Worm (Caenorhabditis elegans) whole organism, L2 larva: ENCODE data around the gene Y54G11A.7.

Experiments
- C34F6.9 ChIP-seq: fragments of 150-350 bp; optimal IDR thresholded peaks from 2 replicates; lab custom pipeline; 2014; ENCODE audit warnings: missing biosample characterization, missing genetic modification characterization
- R02D3.7 ChIP-seq: fragments of 150-350 bp; optimal IDR thresholded peaks from 2 replicates; lab custom pipeline; 2014; ENCODE audit warnings: missing biosample characterization, missing genetic modification characterization
- Y55F3AM.14 ChIP-seq: fragments of 200-800 bp; sonication (Bioruptor generic); optimal IDR thresholded peaks from 2 replicates; lab custom pipeline; 2018; ENCODE audit warnings: mild to moderate bottlenecking, missing genetic modification characterization, missing compliant biosample characterization
- ZK546.5 ChIP-seq: sonication (generic microtip); optimal IDR thresholded peaks from 2 replicates; lab custom pipeline; 2017; ENCODE audit warnings: missing biosample characterization, missing genetic modification characterization
- alr-1 ChIP-seq: fragments of 150-350 bp; optimal IDR thresholded peaks from 2 replicates; lab custom pipeline; 2014; ENCODE audit warnings: missing biosample characterization, missing genetic modification characterization
- aly-2 ChIP-seq: fragments of 150-350 bp; optimal IDR thresholded peaks from 2 replicates; lab custom pipeline; 2014; ENCODE audit warnings: missing biosample characterization, missing genetic modification characterization
- ama-1 ChIP-seq: fragments of 150-350 bp; optimal IDR thresholded peaks from 2 replicates; lab custom pipeline; 2018; ENCODE audit warnings: inconsistent platforms
- blmp-1 ChIP-seq: sonication (generic microtip); optimal IDR thresholded peaks from 2 replicates; lab custom pipeline; 2017; ENCODE audit warnings: missing genetic modification characterization, mild to moderate bottlenecking, missing compliant biosample characterization, antibody characterized with exemption, moderate library complexity; ENCODE audit not compliant: insufficient read depth
- crh-2 ChIP-seq: sonication (generic microtip); optimal IDR thresholded peaks from 2 replicates; lab custom pipeline; 2017; ENCODE audit warnings: missing biosample characterization, missing genetic modification characterization
- dmd-4 ChIP-seq: sonication (generic microtip); optimal IDR thresholded peaks from 2 replicates; lab custom pipeline; 2017; ENCODE audit warnings: missing biosample characterization, missing genetic modification characterization
- fos-1 ChIP-seq: fragments of 150-350 bp; optimal IDR thresholded peaks from 2 replicates; lab custom pipeline; 2014; ENCODE audit warnings: missing biosample characterization, missing genetic modification characterization
- lin-11 ChIP-seq: fragments of 150-350 bp; sonication (generic microtip); optimal IDR thresholded peaks from 2 replicates; lab custom pipeline; 2014; ENCODE audit warnings: missing biosample characterization, missing genetic modification characterization, inconsistent platforms, mixed read lengths
- lin-13 ChIP-seq: fragments of 150-350 bp; optimal IDR thresholded peaks from 2 replicates; lab custom pipeline; 2014; ENCODE audit warnings: missing biosample characterization, missing genetic modification reagents, missing genetic modification characterization
- lin-39 ChIP-seq: fragments of 150-350 bp; optimal IDR thresholded peaks from 2 replicates; lab custom pipeline; 2014; ENCODE audit warnings: missing biosample characterization, missing genetic modification reagents, missing genetic modification characterization
- lsy-2 ChIP-seq, 2 experiments: fragments of 150-350 bp in 1 of 2; sonication (generic microtip) in 1 of 2; optimal IDR thresholded peaks; 2 replicates each; lab custom pipeline; 2014 to 2017; ENCODE audit warnings: missing biosample characterization in 2 of 2, missing genetic modification characterization in 2 of 2
- mab-5 ChIP-seq: fragments of 150-350 bp; optimal IDR thresholded peaks from 2 replicates; lab custom pipeline; 2014; ENCODE audit warnings: missing biosample characterization, missing genetic modification characterization
- mdl-1 ChIP-seq, 2 experiments: fragments of 150-350 bp in 1 of 2; sonication (generic microtip) in 1 of 2; optimal IDR thresholded peaks; 2 replicates each; lab custom pipeline; 2017; ENCODE audit warnings: missing biosample characterization in 2 of 2, missing genetic modification characterization in 2 of 2
- nhr-10 ChIP-seq: sonication (generic microtip); optimal IDR thresholded peaks from 2 replicates; lab custom pipeline; 2017; ENCODE audit warnings: missing biosample characterization, missing genetic modification characterization
- nhr-11 ChIP-seq: fragments of 150-350 bp; optimal IDR thresholded peaks from 2 replicates; lab custom pipeline; 2014; ENCODE audit warnings: missing biosample characterization, missing genetic modification characterization
- nhr-12 ChIP-seq: fragments of 150-350 bp; optimal IDR thresholded peaks from 2 replicates; lab custom pipeline; 2014; ENCODE audit warnings: missing biosample characterization, missing genetic modification characterization
- nhr-21 ChIP-seq: fragments of 150-350 bp; optimal IDR thresholded peaks from 2 replicates; lab custom pipeline; 2014; ENCODE audit warnings: missing biosample characterization, missing genetic modification characterization
- nhr-23 ChIP-seq: fragments of 150-350 bp; optimal IDR thresholded peaks from 2 replicates; lab custom pipeline; 2014; ENCODE audit warnings: missing biosample characterization, missing genetic modification reagents, missing genetic modification characterization
- nhr-25 ChIP-seq: fragments of 150-350 bp; sonication (generic microtip); optimal IDR thresholded peaks from 3 replicates; lab custom pipeline; 2014; ENCODE audit warnings: missing biosample characterization, missing genetic modification characterization
- nhr-6 ChIP-seq: fragments of 150-350 bp; optimal IDR thresholded peaks from 2 replicates; lab custom pipeline; 2014; ENCODE audit warnings: missing biosample characterization, missing genetic modification characterization
- nhr-77 ChIP-seq: fragments of 150-350 bp; optimal IDR thresholded peaks from 2 replicates; lab custom pipeline; 2014; ENCODE audit warnings: missing biosample characterization, missing genetic modification characterization
- peb-1 ChIP-seq: fragments of 150-350 bp; optimal IDR thresholded peaks from 2 replicates; lab custom pipeline; 2014; ENCODE audit warnings: missing biosample characterization, missing genetic modification characterization
- sem-4 ChIP-seq: fragments of 150-350 bp; optimal IDR thresholded peaks from 2 replicates; lab custom pipeline; 2014; ENCODE audit warnings: missing biosample characterization, missing genetic modification reagents, missing genetic modification characterization
- skn-1 ChIP-seq: sonication (generic microtip); optimal IDR thresholded peaks from 2 replicates; lab custom pipeline; 2017; ENCODE audit warnings: missing biosample characterization, missing genetic modification characterization
- sma-3 ChIP-seq: sonication (generic microtip); optimal IDR thresholded peaks from 2 replicates; lab custom pipeline; 2016; ENCODE audit warnings: missing genetic modification reagents, missing genetic modification characterization, missing compliant biosample characterization
- snpc-4 ChIP-seq: fragments of 150-350 bp; optimal IDR thresholded peaks from 2 replicates; lab custom pipeline; 2014; ENCODE audit warnings: missing biosample characterization, missing genetic modification characterization
- unc-39 ChIP-seq: fragments of 150-350 bp; optimal IDR thresholded peaks from 2 replicates; lab custom pipeline; 2014; ENCODE audit warnings: missing biosample characterization, missing genetic modification characterization
- unc-55 ChIP-seq: fragments of 150-350 bp; sonication (generic microtip); optimal IDR thresholded peaks from 3 replicates; lab custom pipeline; 2014; ENCODE audit warnings: missing biosample characterization, missing genetic modification reagents, missing genetic modification characterization
- unc-62 ChIP-seq: fragments of 150-350 bp; optimal IDR thresholded peaks from 2 replicates; lab custom pipeline; 2014; ENCODE audit warnings: missing biosample characterization, missing genetic modification reagents, missing genetic modification characterization
- zag-1 ChIP-seq: fragments of 150-350 bp; optimal IDR thresholded peaks from 2 replicates; lab custom pipeline; 2014; ENCODE audit warnings: missing biosample characterization, missing genetic modification characterization
- ztf-1 ChIP-seq: fragments of 200-800 bp; sonication (Bioruptor generic); conservative IDR thresholded peaks from 2 replicates; pipeline ENCODE4 v1.3.6; 2022; ENCODE audit warnings: missing genetic modification characterization, missing compliant biosample characterization
- ztf-4 ChIP-seq: fragments of 150-350 bp; optimal IDR thresholded peaks from 2 replicates; lab custom pipeline; 2014; ENCODE audit warnings: missing biosample characterization, missing genetic modification characterization

Gene Y54G11A.7

ce11 chrII:14269142-14269593 is 27.9 kb upstream of the Y54G11A.7 start, which contains the start of gene Y54G11A.1:
Y54G11A.1 (minus strand) TSS chrII:14269192.
- TF ChIP-seq nhr-6 (tag; lab: Kevin White, UChicago), result no peak
- no peak for TF ChIP-seq zag-1
- TF ChIP-seq alr-1, result no peak
- TF ChIP-seq nhr-11 (tag; lab: Kevin White, UChicago), result no peak
- TF ChIP-seq nhr-12 (tag; lab: Kevin White, UChicago), result no peak
- TF ChIP-seq mdl-1 (tag; optimal IDR thresholded peaks at IDR 0.05; lab: Kevin White, UChicago), result no peak
- TF ChIP-seq C34F6.9 (tag; lab: Kevin White, UChicago), result no peak
- TF ChIP-seq blmp-1 (tag; lab: Kevin White, UChicago), result no peak
- TF ChIP-seq mab-5 (tag; lab: Kevin White, UChicago), result no peak
- no peak for TF ChIP-seq ztf-4 (tag; lab: Kevin White, UChicago)
- no peak for TF ChIP-seq lin-39 (tag; lab: Kevin White, UChicago)
- no peak for TF ChIP-seq aly-2
- no peak for TF ChIP-seq sma-3 (GFP tag; lab: Kevin White, UChicago)
- no peak for TF ChIP-seq Y55F3AM.14
- no peak for TF ChIP-seq nhr-25
- no peak for TF ChIP-seq nhr-10
- no peak for TF ChIP-seq nhr-77

- no peak for TF ChIP-seq Y55F3AM.14
- TF ChIP-seq alr-1, result no peak
- TF ChIP-seq lin-39 (tag; lab: Kevin White, UChicago), result no peak
- no peak for TF ChIP-seq nhr-12 (tag; lab: Kevin White, UChicago)
- no peak for TF ChIP-seq dmd-4 (tag; lab: Kevin White, UChicago)
- no peak for TF ChIP-seq mdl-1 (tag; optimal IDR thresholded peaks at IDR 0.05; lab: Kevin White, UChicago)
- no peak for TF ChIP-seq snpc-4 (tag; lab: Kevin White, UChicago)
- TF ChIP-seq lsy-2 (tag; optimal IDR thresholded peaks at IDR 0.05; lab: Kevin White, UChicago), result no peak
- no peak for TF ChIP-seq ztf-4 (tag; lab: Kevin White, UChicago)
- TF ChIP-seq unc-55 (GFP tag; lab: Kevin White, UChicago), result no peak
- TF ChIP-seq mab-5 (tag; lab: Kevin White, UChicago), result no peak
- TF ChIP-seq blmp-1 (tag; lab: Kevin White, UChicago), result no peak
- TF ChIP-seq fos-1 (tag; lab: Kevin White, UChicago), result no peak
- TF ChIP-seq ama-1 (lab: Kevin White, UChicago), result no peak
- TF ChIP-seq ZK546.5, result no peak
- TF ChIP-seq unc-62 (GFP tag; lab: Kevin White, UChicago), result no peak
- no peak for TF ChIP-seq skn-1
- no peak for TF ChIP-seq R02D3.7 (tag; lab: Kevin White, UChicago)
Observed at ce11 chrII:14269839-14270238, 27.3 kb upstream of the Y54G11A.7 start.

ce11 chrII:14276409-14276808 is 20.7 kb upstream of the Y54G11A.7 start, which contains the start of gene Y54G11A.3:
Y54G11A.3 (plus strand) TSS chrII:14276621.
- TF ChIP-seq alr-1 (no peak), blmp-1 (tag; lab: Kevin White, UChicago) (no peak), ama-1 (lab: Kevin White, UChicago) (no peak), nhr-10 (no peak), sem-4 (no peak), lin-11 (tag; lab: Kevin White, UChicago) (no peak), lsy-2 (tag; optimal IDR thresholded peaks at IDR 0.05; lab: Kevin White, UChicago) (no peak), unc-62 (GFP tag; lab: Kevin White, UChicago) (no peak), crh-2 (tag; lab: Kevin White, UChicago) (no peak), peb-1 (tag; lab: Kevin White, UChicago) (no peak)

- TF ChIP-seq skn-1 (no peak), alr-1 (no peak), unc-62 (GFP tag; lab: Kevin White, UChicago) (no peak), zag-1 (no peak), dmd-4 (tag; lab: Kevin White, UChicago) (no peak), R02D3.7 (tag; lab: Kevin White, UChicago) (no peak), nhr-77 (no peak), lin-13 (GFP tag; lab: Kevin White, UChicago) (no peak), ztf-1 (no peak), snpc-4 (tag; lab: Kevin White, UChicago) (no peak)
Observed at ce11 chrII:14287277-14287676, 9.8 kb upstream of the Y54G11A.7 start, which contains the start of gene srh-41. srh-41 (minus strand) TSS chrII:14287377.

- TF ChIP-seq ztf-1 (no peak), mdl-1 (tag; optimal IDR thresholded peaks at IDR 0.05; lab: Kevin White, UChicago) (no peak), Y55F3AM.14 (no peak), nhr-23 (tag; lab: Kevin White, UChicago) (no peak), nhr-21 (tag; lab: Kevin White, UChicago) (no peak), ama-1 (lab: Kevin White, UChicago) (no peak), aly-2 (no peak), R02D3.7 (tag; lab: Kevin White, UChicago) (no peak), skn-1 (no peak), C34F6.9 (tag; lab: Kevin White, UChicago) (no peak), ztf-4 (tag; lab: Kevin White, UChicago) (no peak), nhr-77 (no peak), blmp-1 (tag; lab: Kevin White, UChicago) (no peak), unc-39 (tag; lab: Kevin White, UChicago) (no peak), mab-5 (tag; lab: Kevin White, UChicago) (no peak), nhr-12 (tag; lab: Kevin White, UChicago) (no peak), lsy-2 (tag; optimal IDR thresholded peaks at IDR 0.05; lab: Kevin White, UChicago) (no peak), crh-2 (tag; lab: Kevin White, UChicago) (no peak)
Observed at ce11 chrII:14288968-14289367, 8.1 kb upstream of the Y54G11A.7 start, which contains the start of gene srh-42. srh-42 (minus strand) TSS chrII:14289068.
